Worm (Caenorhabditis elegans): ENCODE data around the gene pxn-2.

ce11 chrX:10992177-10992576, 13.1 kb upstream of the pxn-2 start, which contains the start of gene ver-3:
- TF ChIP-seq him-1 (tag; optimal IDR thresholded peaks at IDR 0.05), result no peak
- no peak for TF ChIP-seq W03F9.2 (tag; optimal IDR thresholded peaks at IDR 0.05)
- no peak for TF ChIP-seq dao-5 (tag; optimal IDR thresholded peaks at IDR 0.05)

Measured in whole organism, L4/young adult.